Worm (Caenorhabditis elegans) whole organism, L4 larva: Measurements from ENCODE around the gene F42A9.9.

ENCODE experiments used
- D1046.2 ChIP-seq: fragments of 200-800 bp; sonication (Bioruptor generic); IDR thresholded peaks from 2 replicates; pipeline ENCODE4 v1.3.6; 2022; ENCODE audit warnings: missing genetic modification characterization, missing compliant biosample characterization
- F10B5.3 ChIP-seq: sonication (generic microtip); optimal IDR thresholded peaks from 2 replicates; lab custom pipeline; 2016; ENCODE audit warnings: mild to moderate bottlenecking, missing genetic modification characterization, missing compliant biosample characterization
- F26F4.8 ChIP-seq: fragments of 200-800 bp; sonication (Bioruptor generic); conservative IDR thresholded peaks from 2 replicates; pipeline ENCODE4 v1.3.6; 2022; ENCODE audit warnings: missing genetic modification characterization, missing compliant biosample characterization
- F44E2.7 ChIP-seq: fragments of 200-800 bp; sonication (Bioruptor generic); IDR thresholded peaks from 2 replicates; pipeline ENCODE4 v2.1.2; 2022; ENCODE audit warnings: missing genetic modification characterization, missing compliant biosample characterization
- T20F7.1 ChIP-seq: fragments of 200-800 bp; sonication (Bioruptor generic); optimal IDR thresholded peaks from 2 replicates; lab custom pipeline; 2018; ENCODE audit warnings: mild to moderate bottlenecking, missing genetic modification characterization, missing compliant biosample characterization
- T26A8.4 ChIP-seq: fragments of 200-800 bp; sonication (Bioruptor generic); IDR thresholded peaks from 2 replicates; pipeline ENCODE4 v1.3.6; 2022; ENCODE audit warnings: missing genetic modification characterization, missing compliant biosample characterization
- Y105C5A.15 ChIP-seq: fragments of 200-800 bp; sonication (Bioruptor generic); IDR thresholded peaks from 2 replicates; pipeline ENCODE4 v1.3.6; 2022; ENCODE audit warnings: missing genetic modification characterization, missing compliant biosample characterization
- Y48G9A.11 ChIP-seq: fragments of 200-800 bp; sonication (Bioruptor generic); IDR thresholded peaks from 2 replicates; pipeline ENCODE4 v1.3.6; 2022; ENCODE audit warnings: missing genetic modification reagents, missing genetic modification characterization, missing compliant biosample characterization
- aha-1 ChIP-seq: fragments of 150-350 bp; peaks from one replicate; lab custom pipeline; 2014; ENCODE audit warnings: missing biosample characterization, missing genetic modification characterization
- ama-1 ChIP-seq: fragments of 150-350 bp; optimal IDR thresholded peaks from 2 replicates; lab custom pipeline; 2014; ENCODE audit warnings: inconsistent platforms, mixed read lengths
- attf-4 ChIP-seq: sonication (generic microtip); optimal IDR thresholded peaks from 3 replicates; lab custom pipeline; 2017; ENCODE audit warnings: missing biosample characterization, missing genetic modification characterization
- ceh-28 ChIP-seq: fragments of 150-350 bp; optimal IDR thresholded peaks from 2 replicates; lab custom pipeline; 2014; ENCODE audit warnings: missing biosample characterization, missing genetic modification reagents, missing genetic modification characterization
- ceh-32 ChIP-seq: sonication (generic microtip); optimal IDR thresholded peaks from 2 replicates; lab custom pipeline; 2016; ENCODE audit warnings: mild to moderate bottlenecking, missing genetic modification characterization, missing compliant biosample characterization; ENCODE audit not compliant: poor library complexity
- ces-1 ChIP-seq: fragments of 150-350 bp; sonication (generic microtip); optimal IDR thresholded peaks from 4 replicates; lab custom pipeline; 2014; ENCODE audit warnings: missing biosample characterization, missing genetic modification reagents, missing genetic modification characterization
- ctbp-1 ChIP-seq: fragments of 200-800 bp; sonication (Bioruptor generic); IDR thresholded peaks from 2 replicates; pipeline ENCODE4 v1.3.6; 2022; ENCODE audit warnings: missing genetic modification reagents, missing genetic modification characterization, missing compliant biosample characterization
- daf-12 ChIP-seq: fragments of 150-350 bp; optimal IDR thresholded peaks from 2 replicates; lab custom pipeline; 2014; ENCODE audit warnings: missing biosample characterization, missing genetic modification reagents, missing genetic modification characterization
- daf-16 ChIP-seq, 3 experiments: sonication (generic microtip); optimal IDR thresholded peaks; 2 replicates each; lab custom pipeline; 2016 to 2017; ENCODE audit warnings: missing genetic modification characterization in 3 of 3, missing genetic modification reagents in 3 of 3, mild to moderate bottlenecking in 2 of 3, missing compliant biosample characterization in 2 of 3, missing biosample characterization in 1 of 3, moderate library complexity in 1 of 3
- dpl-1 ChIP-seq: fragments of 150-350 bp; optimal IDR thresholded peaks from 2 replicates; lab custom pipeline; 2014; ENCODE audit warnings: missing biosample characterization, missing genetic modification reagents, missing genetic modification characterization
- duxl-1 ChIP-seq: sonication (generic microtip); optimal IDR thresholded peaks from 2 replicates; lab custom pipeline; 2016; ENCODE audit warnings: mild to moderate bottlenecking, missing genetic modification characterization, moderate library complexity, missing compliant biosample characterization; ENCODE audit not compliant: poor library complexity
- egl-27 ChIP-seq: sonication (generic microtip); optimal IDR thresholded peaks from 3 replicates; lab custom pipeline; 2017; ENCODE audit warnings: missing biosample characterization, missing genetic modification reagents, missing genetic modification characterization
- egl-43 ChIP-seq: fragments of 200-800 bp; sonication (Bioruptor generic); IDR thresholded peaks from 2 replicates; pipeline ENCODE4 v1.3.6; 2022; ENCODE audit warnings: missing genetic modification reagents, missing genetic modification characterization, missing compliant biosample characterization
- gei-8 ChIP-seq: fragments of 200-800 bp; sonication (Bioruptor generic); optimal IDR thresholded peaks from 2 replicates; lab custom pipeline; 2018; ENCODE audit warnings: mild to moderate bottlenecking, missing genetic modification characterization, missing compliant biosample characterization
- hlh-30 ChIP-seq: sonication (generic microtip); optimal IDR thresholded peaks from 2 replicates; lab custom pipeline; 2017; ENCODE audit warnings: antibody characterized with exemption, mild to moderate bottlenecking, missing genetic modification characterization, missing compliant biosample characterization; ENCODE audit not compliant: insufficient read depth
- hmg-1.1 ChIP-seq: fragments of 200-800 bp; sonication (Bioruptor generic); IDR thresholded peaks from 2 replicates; pipeline ENCODE4 v1.3.6; 2022; ENCODE audit warnings: missing genetic modification reagents, missing genetic modification characterization, missing compliant biosample characterization
- lim-7 ChIP-seq: fragments of 200-800 bp; sonication (Bioruptor generic); IDR thresholded peaks from 2 replicates; pipeline ENCODE4 v1.3.6; 2022; ENCODE audit warnings: missing genetic modification characterization, missing compliant biosample characterization
- lin-13 ChIP-seq: fragments of 150-350 bp; optimal IDR thresholded peaks from 2 replicates; lab custom pipeline; 2014; ENCODE audit warnings: missing biosample characterization, missing genetic modification reagents, missing genetic modification characterization
- lin-29 ChIP-seq: fragments of 200-800 bp; sonication (Bioruptor generic); IDR thresholded peaks from 2 replicates; pipeline ENCODE4 v1.3.6; 2022; ENCODE audit warnings: missing genetic modification reagents, missing genetic modification characterization, missing compliant biosample characterization
- lin-39 ChIP-seq: fragments of 150-350 bp; optimal IDR thresholded peaks from 2 replicates; lab custom pipeline; 2014; ENCODE audit warnings: missing biosample characterization, missing genetic modification reagents, missing genetic modification characterization
- lsy-2 ChIP-seq, 2 experiments: fragments of 150-350 bp in 1 of 2; sonication (generic microtip) in 1 of 2; optimal IDR thresholded peaks; 2 replicates each; lab custom pipeline; 2014 to 2017; ENCODE audit warnings: missing biosample characterization in 2 of 2, missing genetic modification characterization in 2 of 2
- madf-5 ChIP-seq, 2 experiments: fragments of 200-800 bp; sonication (Bioruptor generic); IDR thresholded peaks; 2 replicates each; pipeline ENCODE4 v1.3.6; 2022; ENCODE audit warnings: missing compliant biosample characterization in 2 of 2, missing genetic modification characterization in 2 of 2
- mep-1 ChIP-seq: fragments of 150-350 bp; sonication (generic microtip); optimal IDR thresholded peaks from 3 replicates; lab custom pipeline; 2014; ENCODE audit warnings: missing biosample characterization, missing genetic modification characterization
- mes-2 ChIP-seq: sonication (generic microtip); optimal IDR thresholded peaks from 2 replicates; lab custom pipeline; 2016; ENCODE audit warnings: missing genotype, mild to moderate bottlenecking, missing genetic modification characterization, missing compliant biosample characterization; ENCODE audit not compliant: poor library complexity, severe bottlenecking
- mxl-3 ChIP-seq: fragments of 200-800 bp; sonication (Bioruptor generic); optimal IDR thresholded peaks from 2 replicates; lab custom pipeline; 2018; ENCODE audit warnings: mild to moderate bottlenecking, missing genetic modification characterization, missing compliant biosample characterization
- nhr-11 ChIP-seq: fragments of 150-350 bp; optimal IDR thresholded peaks from 2 replicates; lab custom pipeline; 2014; ENCODE audit warnings: missing biosample characterization, missing genetic modification characterization
- nhr-25 ChIP-seq: sonication (generic microtip); optimal IDR thresholded peaks from 2 replicates; lab custom pipeline; 2017; ENCODE audit warnings: missing genetic modification characterization, mild to moderate bottlenecking, missing compliant biosample characterization, antibody characterized with exemption, moderate library complexity, borderline replicate concordance; ENCODE audit not compliant: insufficient read depth
- nhr-28 ChIP-seq: fragments of 150-350 bp; optimal IDR thresholded peaks from 2 replicates; lab custom pipeline; 2014; ENCODE audit warnings: missing biosample characterization, missing genetic modification characterization
- nhr-48 ChIP-seq: sonication (generic microtip); optimal IDR thresholded peaks from 2 replicates; lab custom pipeline; 2016; ENCODE audit warnings: mild to moderate bottlenecking, missing genetic modification characterization, missing compliant biosample characterization
- nhr-6 ChIP-seq: fragments of 150-350 bp; optimal IDR thresholded peaks from 2 replicates; lab custom pipeline; 2014; ENCODE audit warnings: missing biosample characterization, missing genetic modification characterization
- nhr-76 ChIP-seq: fragments of 150-350 bp; optimal IDR thresholded peaks from 2 replicates; lab custom pipeline; 2014; ENCODE audit warnings: missing biosample characterization, missing genetic modification characterization
- php-3 ChIP-seq: fragments of 200-800 bp; sonication (Bioruptor generic); IDR thresholded peaks from 2 replicates; pipeline ENCODE4 v1.3.6; 2022; ENCODE audit warnings: missing genetic modification reagents, missing genetic modification characterization, missing compliant biosample characterization
- rbr-2 ChIP-seq: sonication (generic microtip); optimal IDR thresholded peaks from 2 replicates; lab custom pipeline; 2016; ENCODE audit warnings: missing genotype, missing genetic modification characterization, missing compliant biosample characterization
- saeg-2 ChIP-seq: fragments of 200-800 bp; sonication (Bioruptor generic); IDR thresholded peaks from 2 replicates; pipeline ENCODE4 v1.3.6; 2022; ENCODE audit warnings: missing genetic modification reagents, missing genetic modification characterization, missing compliant biosample characterization
- snpc-4 ChIP-seq: fragments of 150-350 bp; optimal IDR thresholded peaks from 2 replicates; lab custom pipeline; 2014; ENCODE audit warnings: missing biosample characterization, missing genetic modification characterization
- spr-3 ChIP-seq: fragments of 200-800 bp; sonication (Bioruptor generic); optimal IDR thresholded peaks from 2 replicates; lab custom pipeline; 2018; ENCODE audit warnings: mild to moderate bottlenecking, missing genetic modification characterization, missing compliant biosample characterization
- unc-39 ChIP-seq: sonication (generic microtip); optimal IDR thresholded peaks from 2 replicates; lab custom pipeline; 2017; ENCODE audit warnings: missing biosample characterization, missing genetic modification characterization
- unc-62 ChIP-seq, 3 experiments: fragments of 150-350 bp in 1 of 3; sonication (generic microtip); optimal IDR thresholded peaks in 2 of 3; peaks in 1 of 3; 1 replicate in 1 of 3; 2 replicates in 2 of 3; lab custom pipeline; 2014 to 2017; ENCODE audit warnings: missing biosample characterization in 3 of 3, missing genetic modification characterization in 3 of 3, missing genetic modification reagents in 3 of 3, missing genotype in 1 of 3
- zfp-2 ChIP-seq: sonication (generic microtip); optimal IDR thresholded peaks from 2 replicates; lab custom pipeline; 2016; ENCODE audit warnings: mild to moderate bottlenecking, missing genetic modification characterization, missing compliant biosample characterization
- zfp-3 ChIP-seq: fragments of 200-800 bp; sonication (Bioruptor generic); conservative IDR thresholded peaks from 2 replicates; pipeline ENCODE4 v1.3.6; 2022; ENCODE audit warnings: missing genetic modification reagents, missing genetic modification characterization, missing compliant biosample characterization
- ztf-11 ChIP-seq: fragments of 150-350 bp; optimal IDR thresholded peaks from 2 replicates; lab custom pipeline; 2014; ENCODE audit warnings: missing biosample characterization, missing genetic modification characterization

F42A9.9 gene

ce11 chrIV:8628262-8628661 lies 10.4 kb downstream of the F42A9.9 start:
- TF ChIP-seq F26F4.8 (GFP tag; lab: Robert Waterston, UW) (no peak), Y105C5A.15 (GFP tag; lab: Robert Waterston, UW) (no peak), F10B5.3 (tag; lab: Kevin White, UChicago) (no peak), lsy-2 (tag; optimal IDR thresholded peaks at IDR 0.05; lab: Kevin White, UChicago) (no peak), ceh-32 (no peak), gei-8 (GFP tag; lab: Kevin White, UChicago) (no peak), php-3 (GFP tag; lab: Robert Waterston, UW) (no peak), Y48G9A.11 (GFP tag; lab: Robert Waterston, UW) (no peak), nhr-76 (tag; lab: Kevin White, UChicago) (no peak), zfp-2 (tag; lab: Kevin White, UChicago) (no peak), D1046.2 (GFP tag; lab: Robert Waterston, UW) (no peak), nhr-48 (tag; lab: Kevin White, UChicago) (no peak), zfp-3 (GFP tag; lab: Robert Waterston, UW) (no peak), T20F7.1 (GFP tag; lab: Kevin White, UChicago) (no peak), attf-4 (tag; lab: Kevin White, UChicago) (no peak), spr-3 (no peak), duxl-1 (tag; lab: Kevin White, UChicago) (no peak), nhr-11 (tag; lab: Kevin White, UChicago) (no peak), nhr-6 (tag; lab: Kevin White, UChicago) (no peak)
- TF ChIP-seq, all 104 proteins: peak for 0

ce11 chrIV:8627328-8627727 lies 11.3 kb downstream of the F42A9.9 start, which contains the start of gene F42A9.11:
TSS of gene F42A9.11 (plus strand) at chrIV:8627637.
- TF ChIP-seq snpc-4 (tag; lab: Kevin White, UChicago) (no peak), lin-13 (GFP tag; lab: Kevin White, UChicago) (no peak), dpl-1 (GFP tag; lab: Kevin White, UChicago) (peak; percentile 9), daf-12 (tag; lab: Kevin White, UChicago) (no peak), unc-62 (GFP tag; optimal IDR thresholded peaks at IDR 0.05 in 1 of 2; lab: Kevin White, UChicago) (peak in 1 of 2 experiments; percentile 79), unc-62 (tag; optimal IDR thresholded peaks at IDR 0.05; lab: Kevin White, UChicago) (no peak), nhr-6 (tag; lab: Kevin White, UChicago) (peak; percentile 28), mep-1 (tag; lab: Kevin White, UChicago) (peak; percentile 51), egl-43 (GFP tag; lab: Robert Waterston, UW) (peak; percentile 43; the same call in 1 of the 2 replicates), daf-16 (GFP tag; optimal IDR thresholded peaks at IDR 0.05; lab: Kevin White, UChicago) (no peak), daf-16 (tag; optimal IDR thresholded peaks at IDR 0.05; lab: Kevin White, UChicago) (peak; percentile 48), lin-39 (tag; lab: Kevin White, UChicago) (no peak), ceh-28 (tag; lab: Kevin White, UChicago) (no peak), lin-29 (no peak), duxl-1 (tag; lab: Kevin White, UChicago) (no peak), saeg-2 (no peak), hmg-1.1 (GFP tag; lab: Robert Waterston, UW) (peak; percentile 52; the same call in 1 of the 2 replicates), T26A8.4 (GFP tag; lab: Robert Waterston, UW) (peak; percentile 51; the same call in 1 of the 2 replicates), ctbp-1 (no peak), aha-1 (peak; percentile 89), nhr-28 (tag; lab: Kevin White, UChicago) (peak; percentile 66), mes-2 (tag; lab: Kevin White, UChicago) (peak; percentile 53), ama-1 (lab: Kevin White, UChicago) (no peak), lsy-2 (tag; optimal IDR thresholded peaks at IDR 0.05; lab: Kevin White, UChicago) (peak in 1 of 2 experiments; percentile 44), hlh-30 (tag; lab: Kevin White, UChicago) (peak; percentile 53), madf-5 (GFP tag; IDR thresholded peaks at IDR 0.05; lab: Robert Waterston, UW) (no peak), nhr-25 (tag; lab: Kevin White, UChicago) (peak; percentile 28), unc-39 (tag; lab: Kevin White, UChicago) (no peak), F26F4.8 (GFP tag; lab: Robert Waterston, UW) (no peak), mxl-3 (GFP tag; lab: Kevin White, UChicago) (peak; percentile 73), nhr-48 (tag; lab: Kevin White, UChicago) (no peak), ztf-11 (tag; lab: Kevin White, UChicago) (no peak), F44E2.7 (GFP tag; lab: Robert Waterston, UW) (no peak), ces-1 (GFP tag; lab: Kevin White, UChicago) (no peak), lim-7 (GFP tag; lab: Robert Waterston, UW) (no peak), egl-27 (tag; lab: Kevin White, UChicago) (no peak), rbr-2 (peak; percentile 4)
